Worm (Caenorhabditis elegans) whole organism, mixed stage, embryonic: Measurements from ENCODE around the gene D1014.6.

Experiments
- ceh-83 ChIP-seq: fragments of 200-800 bp; sonication (Bioruptor generic); optimal IDR thresholded peaks from 2 replicates; lab custom pipeline; 2018; ENCODE audit warnings: mild to moderate bottlenecking, missing genetic modification characterization, missing compliant biosample characterization
- ces-1 ChIP-seq: fragments of 150-350 bp; optimal IDR thresholded peaks from 2 replicates; lab custom pipeline; 2014; ENCODE audit warnings: missing biosample characterization, missing genetic modification reagents, missing genetic modification characterization
- elt-3 ChIP-seq: fragments of 150-350 bp; optimal IDR thresholded peaks from 2 replicates; lab custom pipeline; 2014; ENCODE audit warnings: missing biosample characterization, missing genetic modification characterization
- lin-13 ChIP-seq: fragments of 150-350 bp; optimal IDR thresholded peaks from 2 replicates; lab custom pipeline; 2014; ENCODE audit warnings: missing biosample characterization, missing genetic modification characterization
- pha-4 ChIP-seq: fragments of 150-350 bp; optimal IDR thresholded peaks from 2 replicates; lab custom pipeline; 2018; ENCODE audit warnings: missing biosample characterization, missing genetic modification reagents, missing genetic modification characterization
- unc-62 ChIP-seq: fragments of 150-350 bp; optimal IDR thresholded peaks from 2 replicates; lab custom pipeline; 2014; ENCODE audit warnings: missing biosample characterization, missing genetic modification reagents, missing genetic modification characterization
- ztf-11 ChIP-seq: fragments of 150-350 bp; optimal IDR thresholded peaks from 2 replicates; lab custom pipeline; 2014; ENCODE audit warnings: missing biosample characterization, missing genetic modification characterization

- no peak for TF ChIP-seq pha-4
- TF ChIP-seq lin-13: no peak
- no peak for TF ChIP-seq unc-62 (GFP tag; lab: Kevin White, UChicago)
- no peak for TF ChIP-seq ces-1 (GFP tag; lab: Kevin White, UChicago)
- TF ChIP-seq ceh-83 (GFP tag; lab: Kevin White, UChicago): no peak
- no peak for TF ChIP-seq elt-3 (tag; lab: Kevin White, UChicago)
- TF ChIP-seq ztf-11 (tag; lab: Kevin White, UChicago): no peak
Measured at ce11 chrV:8104473-8104872, 16.5 kb upstream of the D1014.6 start, which contains the start of gene srlf-16.
